Worm (Caenorhabditis elegans): ENCODE results near the gene ttr-57.

The ttr-57 gene

DNA sequence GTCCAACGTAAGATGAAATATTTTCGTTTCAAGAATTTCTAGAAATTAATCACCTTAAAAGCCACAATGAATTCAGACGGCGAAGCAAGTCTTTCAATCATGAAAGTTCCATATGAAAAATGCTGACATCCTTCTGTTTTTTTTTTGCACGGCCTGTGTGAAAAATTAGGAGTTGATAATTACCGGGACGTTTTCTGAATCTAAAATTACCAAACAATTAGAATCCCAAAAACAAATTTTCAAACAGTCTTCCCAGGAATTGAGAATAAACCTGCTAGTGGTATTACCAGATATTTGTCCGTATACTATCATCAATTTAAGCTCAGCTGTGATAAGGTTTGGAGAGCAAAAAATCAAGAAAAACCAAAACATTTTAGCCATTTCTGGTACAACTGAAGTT, 33.4 kb downstream of the ttr-57 start, which contains the start of gene Y44A6B.3:
Y44A6B.3 (minus strand) TSS at position 101 of the 400 bp plus-strand sequence.
- TF ChIP-seq nhr-232 (tag; optimal IDR thresholded peaks at IDR 0.05) (no peak), unc-42 (tag; optimal IDR thresholded peaks at IDR 0.05) (no peak), mec-3 (tag; optimal IDR thresholded peaks at IDR 0.05; ENCODE audit: borderline replicate concordance) (no peak), ceh-48 (tag; optimal IDR thresholded peaks at IDR 0.05) (no peak), pax-1 (tag; optimal IDR thresholded peaks at IDR 0.05) (no peak), unc-3 (GFP tag; conservative IDR thresholded peaks at IDR 0.05) (no peak), unc-3 (tag; optimal IDR thresholded peaks at IDR 0.05) (no peak), fkh-6 (tag; optimal IDR thresholded peaks at IDR 0.05) (no peak), ceh-2 (tag; optimal IDR thresholded peaks at IDR 0.05) (no peak), C08G9.2 (tag; optimal IDR thresholded peaks at IDR 0.05) (no peak), nfya-1 (tag; optimal IDR thresholded peaks at IDR 0.05) (no peak), ceh-14 (tag; optimal IDR thresholded peaks at IDR 0.05) (no peak), hlh-13 (GFP tag; optimal IDR thresholded peaks at IDR 0.05) (no peak), fax-1 (tag; optimal IDR thresholded peaks at IDR 0.05) (no peak), elt-4 (tag; optimal IDR thresholded peaks at IDR 0.05) (no peak), hlh-30 (tag; optimal IDR thresholded peaks at IDR 0.05; ENCODE audit: insufficient read depth) (no peak)

DNA sequence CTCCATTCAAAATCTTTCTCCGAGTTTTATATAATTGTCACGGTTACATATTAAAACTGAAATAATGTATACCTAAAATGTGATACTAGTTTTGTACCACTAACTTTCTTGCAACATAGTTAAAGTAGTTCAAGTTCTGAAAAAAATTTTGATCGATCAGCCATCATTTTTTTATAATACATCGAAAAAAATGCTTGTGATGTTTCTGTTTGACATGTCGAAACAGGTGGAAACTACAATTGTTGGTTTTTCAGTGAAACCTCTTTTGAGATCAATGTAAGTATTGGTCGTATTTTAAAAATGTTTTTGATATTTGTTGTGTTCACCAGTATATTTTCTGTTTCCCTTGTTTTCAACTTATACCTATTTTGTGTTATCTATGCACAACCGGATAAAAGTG, 34.4 kb downstream of the ttr-57 start, which contains the start of gene srxa-14:
srxa-14 (plus strand) TSS at position 301 of the 400 bp plus-strand sequence.
- no peak for TF ChIP-seq zip-5 (tag; optimal IDR thresholded peaks at IDR 0.05)
- no peak for TF ChIP-seq hlh-15 (tag; optimal IDR thresholded peaks at IDR 0.05)
- no peak for TF ChIP-seq nhr-11 (tag; optimal IDR thresholded peaks at IDR 0.05)
- no peak for TF ChIP-seq dve-1 (tag; optimal IDR thresholded peaks at IDR 0.05)
- no peak for TF ChIP-seq fkh-6 (tag; optimal IDR thresholded peaks at IDR 0.05)
- TF ChIP-seq ref-2 (tag; optimal IDR thresholded peaks at IDR 0.05), result no peak
- no peak for TF ChIP-seq hlh-8 (tag; optimal IDR thresholded peaks at IDR 0.05)
- TF ChIP-seq ceh-18 (tag; optimal IDR thresholded peaks at IDR 0.05), result no peak
- no peak for TF ChIP-seq ceh-45 (GFP tag; IDR thresholded peaks at IDR 0.05)
- no peak for TF ChIP-seq pat-9 (tag; optimal IDR thresholded peaks at IDR 0.05)
- no peak for TF ChIP-seq ceh-48 (tag; optimal IDR thresholded peaks at IDR 0.05)
- TF ChIP-seq ceh-24 (tag; optimal IDR thresholded peaks at IDR 0.05), result no peak
- no peak for TF ChIP-seq hlh-30 (tag; optimal IDR thresholded peaks at IDR 0.05; ENCODE audit: insufficient read depth)
- no peak for TF ChIP-seq nfya-1 (tag; optimal IDR thresholded peaks at IDR 0.05)
- TF ChIP-seq ceh-22 (tag; optimal IDR thresholded peaks at IDR 0.05), result no peak
- no peak for TF ChIP-seq rnt-1 (tag; optimal IDR thresholded peaks at IDR 0.05)
- no peak for TF ChIP-seq che-1 (tag; optimal IDR thresholded peaks at IDR 0.05)
- TF ChIP-seq ets-4 (tag; optimal IDR thresholded peaks at IDR 0.05), result no peak

DNA sequence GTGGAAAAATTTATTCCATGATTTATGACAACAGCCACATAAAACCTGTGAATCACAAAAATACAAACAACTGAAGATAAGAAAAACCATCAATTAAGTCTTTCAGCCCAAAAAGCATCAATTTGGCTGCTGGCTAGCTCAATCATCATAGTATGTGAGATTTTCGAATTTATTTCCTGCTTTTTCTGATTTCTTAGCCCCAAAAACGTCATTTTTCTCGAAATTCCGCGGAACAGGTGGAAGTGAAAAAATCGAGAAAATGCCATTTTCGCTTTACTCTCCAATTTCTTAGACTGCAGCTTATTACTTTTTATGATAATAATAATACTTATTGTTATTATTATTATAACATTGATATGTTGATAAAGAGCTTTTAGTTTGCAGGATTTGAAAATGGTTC, 37.0 kb downstream of the ttr-57 start, which contains the start of gene srxa-15:
srxa-15 (plus strand) TSS at position 301 of the 400 bp plus-strand sequence.
- TF ChIP-seq T23F11.4 (GFP tag; optimal IDR thresholded peaks at IDR 0.05), result no peak
- no peak for TF ChIP-seq che-1 (tag; optimal IDR thresholded peaks at IDR 0.05)
- no peak for TF ChIP-seq ceh-22 (tag; optimal IDR thresholded peaks at IDR 0.05)
- TF ChIP-seq ztf-16 (tag; optimal IDR thresholded peaks at IDR 0.05), result no peak
- TF ChIP-seq nfya-1 (tag; optimal IDR thresholded peaks at IDR 0.05), result no peak
- no peak for TF ChIP-seq ceh-14 (tag; optimal IDR thresholded peaks at IDR 0.05)
- no peak for TF ChIP-seq ceh-30 (tag; optimal IDR thresholded peaks at IDR 0.05)
- TF ChIP-seq npax-4 (tag; optimal IDR thresholded peaks at IDR 0.05), result no peak
- TF ChIP-seq lim-6 (tag; optimal IDR thresholded peaks at IDR 0.05), result no peak
- TF ChIP-seq elt-2 (tag; optimal IDR thresholded peaks at IDR 0.05), result no peak
- no peak for TF ChIP-seq fkh-10 (GFP tag; optimal IDR thresholded peaks at IDR 0.05)
- no peak for TF ChIP-seq dmd-4 (tag; optimal IDR thresholded peaks at IDR 0.05; ENCODE audit: borderline replicate concordance)
- no peak for TF ChIP-seq ttx-3 (tag; optimal IDR thresholded peaks at IDR 0.05)
- no peak for TF ChIP-seq ceh-48 (tag; optimal IDR thresholded peaks at IDR 0.05)
- no peak for TF ChIP-seq ceh-31 (tag; optimal IDR thresholded peaks at IDR 0.05)
- TF ChIP-seq ama-1 (optimal IDR thresholded peaks at IDR 0.05), result no peak
- no peak for TF ChIP-seq K09A11.1 (tag; optimal IDR thresholded peaks at IDR 0.05; ENCODE audit: insufficient read depth)
- no peak for TF ChIP-seq ceh-9 (tag; optimal IDR thresholded peaks at IDR 0.05)
